Fruit fly (Drosophila melanogaster): ENCODE data around the gene Klp31E.

The Klp31E gene

DNA sequence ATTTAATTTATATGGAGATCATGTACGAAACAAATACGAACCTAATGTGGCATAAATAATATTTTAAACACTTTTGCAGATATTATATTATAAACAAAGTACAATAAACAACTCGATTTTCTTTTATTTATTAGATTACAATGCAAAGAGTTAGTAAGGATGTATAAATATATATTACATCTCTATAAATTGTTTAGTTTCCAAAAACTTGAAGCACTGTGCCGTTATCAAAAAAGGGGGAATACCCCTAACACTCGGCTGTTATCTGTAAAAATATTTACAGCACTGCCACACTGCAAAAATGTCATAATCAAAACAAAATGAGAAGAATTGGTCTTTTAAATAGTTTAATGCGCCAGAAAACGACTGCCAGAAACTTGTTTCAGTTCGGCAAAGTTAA is 14.7 kb downstream of the Klp31E start, which contains the start of gene CG5188 (continued):
- TF ChIP-seq ems (GFP tag; optimal IDR thresholded peaks at IDR 0.05) (no peak), Dll (GFP tag; IDR thresholded peaks at IDR 0.05; ENCODE audit: partially characterized antibody) (peak; percentile 35; the same call in 1 of the 4 replicates), CHES-1-like (GFP tag; optimal IDR thresholded peaks at IDR 0.05) (peak; percentile 20), twi (tag; optimal IDR thresholded peaks at IDR 0.05) (no peak), gce (GFP tag; IDR thresholded peaks at IDR 0.05) (0 out of 3 replicates have a peak, but pooled peaks have one; percentile 48), amos (GFP tag; IDR thresholded peaks at IDR 0.05; ENCODE audit: partially characterized antibody) (no peak; the same call in 1 of the 2 replicates), CG16815 (GFP tag; optimal IDR thresholded peaks at IDR 0.05) (no peak), corto (GFP tag; optimal IDR thresholded peaks at IDR 0.05) (no peak), CG6175 (GFP tag; IDR thresholded peaks at IDR 0.05) (no peak), odd (GFP tag; optimal IDR thresholded peaks at IDR 0.05) (no peak), CG15514 (GFP tag; optimal IDR thresholded peaks at IDR 0.05) (peak; percentile 44), trem (tag; optimal IDR thresholded peaks at IDR 0.05) (peak; percentile 55), Dek (tag; optimal IDR thresholded peaks at IDR 0.05) (peak; percentile 54), CG7987 (GFP tag; optimal IDR thresholded peaks at IDR 0.05) (no peak), CG13775 (GFP tag; optimal IDR thresholded peaks at IDR 0.05) (peak; percentile 29), Meics (GFP tag; optimal IDR thresholded peaks at IDR 0.05) (no peak), CG11695 (GFP tag; IDR thresholded peaks at IDR 0.05) (peak; percentile 66; the same call in 2 of the 3 replicates), tll (GFP tag; optimal IDR thresholded peaks at IDR 0.05) (no peak), CG6765 (GFP tag; optimal IDR thresholded peaks at IDR 0.05) (no peak), CG7271 (tag; optimal IDR thresholded peaks at IDR 0.05) (peak; percentile 20), CG15696 (tag; optimal IDR thresholded peaks at IDR 0.05) (peak; percentile 17), CG3726 (GFP tag; IDR thresholded peaks at IDR 0.05) (0 out of 3 replicates have a peak, but pooled peaks have one; percentile 35), ken (GFP tag; IDR thresholded peaks at IDR 0.05) (peak; percentile 27; the same call in 1 of the 3 replicates), D19A (tag; optimal IDR thresholded peaks at IDR 0.05) (no peak), CG17829 (tag; optimal IDR thresholded peaks at IDR 0.05) (peak; percentile 68), HLHmδ (GFP tag; optimal IDR thresholded peaks at IDR 0.05) (no peak), en (GFP tag; optimal IDR thresholded peaks at IDR 0.05) (no peak), pzg (GFP tag; optimal IDR thresholded peaks at IDR 0.05) (peak; percentile 40), tin (GFP tag; optimal IDR thresholded peaks at IDR 0.05) (peak; percentile 56), Lim3 (GFP tag; IDR thresholded peaks at IDR 0.05) (no peak), al (GFP tag; IDR thresholded peaks at IDR 0.05) (0 out of 2 replicates have a peak, but pooled peaks have one; percentile 31), tx (GFP tag; optimal IDR thresholded peaks at IDR 0.05) (no peak)

DNA sequence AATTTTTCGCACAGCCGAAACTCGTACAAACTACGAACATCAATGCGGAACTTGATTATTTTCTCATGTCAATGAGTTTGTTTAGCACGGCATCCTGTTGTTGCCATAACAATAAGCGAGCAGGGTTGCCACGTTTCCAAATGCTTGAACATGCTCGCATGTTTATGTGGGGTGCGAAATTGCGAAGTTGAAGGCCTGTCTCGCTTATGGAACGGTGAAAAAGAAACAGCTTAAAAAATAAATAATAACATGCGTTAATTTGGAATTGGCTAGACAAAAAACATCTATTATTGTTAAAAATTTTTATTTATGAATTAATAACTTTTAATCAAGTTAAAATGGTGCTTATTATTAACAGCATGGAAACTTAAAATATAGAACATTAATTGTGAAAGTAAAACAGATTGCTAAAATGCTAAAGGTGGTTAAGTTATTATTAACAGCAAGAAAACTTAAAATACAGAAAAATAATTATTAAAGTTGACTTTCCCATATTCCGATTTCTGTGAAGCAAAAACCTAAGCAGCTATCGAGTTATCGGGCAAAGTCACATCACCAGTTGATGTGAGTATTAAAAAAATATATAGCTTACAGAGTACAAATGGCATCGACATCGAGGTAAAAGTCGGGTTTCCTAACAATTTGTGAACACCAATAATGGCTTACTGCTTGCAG is 17.1 kb downstream of the Klp31E start, which contains the start of the genes Bug22 and TfIIB:
Bug22 (minus strand) TSS at position 117 of the 675 bp plus-strand sequence.
TfIIB (plus strand) TSS at position 537 of the 675 bp plus-strand sequence.
- TF ChIP-seq Adf1 (GFP tag; IDR thresholded peaks at IDR 0.05): peak; percentile 30; the same call in 1 of the 2 replicates
- TF ChIP-seq kah (GFP tag; optimal IDR thresholded peaks at IDR 0.05): no peak
- peak; percentile 73 for TF ChIP-seq grau (tag; optimal IDR thresholded peaks at IDR 0.05)
- TF ChIP-seq gem (tag; optimal IDR thresholded peaks at IDR 0.05): peak; percentile 85
- peak; percentile 83 for TF ChIP-seq CG8924 (tag; optimal IDR thresholded peaks at IDR 0.05)
- peak; percentile 27 for TF ChIP-seq CG8089 (GFP tag; optimal IDR thresholded peaks at IDR 0.05)
- peak; percentile 77 for TF ChIP-seq CG13775 (GFP tag; optimal IDR thresholded peaks at IDR 0.05)
- TF ChIP-seq eve (GFP tag; optimal IDR thresholded peaks at IDR 0.05): no peak
- TF ChIP-seq psq (GFP tag; optimal IDR thresholded peaks at IDR 0.05): peak; percentile 39
- peak; percentile 41; the same call in 1 of the 2 replicates for TF ChIP-seq esg (GFP tag; conservative IDR thresholded peaks at IDR 0.05)
- TF ChIP-seq al (GFP tag; IDR thresholded peaks at IDR 0.05): no peak
- TF ChIP-seq CG12236 (GFP tag; optimal IDR thresholded peaks at IDR 0.05): peak; percentile 41
- peak; percentile 17 for TF ChIP-seq salm (tag; optimal IDR thresholded peaks at IDR 0.05)
- TF ChIP-seq CHES-1-like (GFP tag; optimal IDR thresholded peaks at IDR 0.05): peak; percentile 81
- TF ChIP-seq lmd (GFP tag; IDR thresholded peaks at IDR 0.05): no peak; the same call in 1 of the 2 replicates
- peak; percentile 62 for TF ChIP-seq CG13296 (GFP tag; optimal IDR thresholded peaks at IDR 0.05)
- TF ChIP-seq Side (GFP tag; optimal IDR thresholded peaks at IDR 0.05): peak; percentile 37
- peak; percentile 61 for TF ChIP-seq ttk (GFP tag; IDR thresholded peaks at IDR 0.05)
- no peak for TF ChIP-seq en (GFP tag; optimal IDR thresholded peaks at IDR 0.05)
- peak; percentile 76 for TF ChIP-seq B-H2 (GFP tag; optimal IDR thresholded peaks at IDR 0.05)
- 0 out of 3 replicates have a peak, but pooled peaks have one; percentile 33 for TF ChIP-seq HLH4C (GFP tag; IDR thresholded peaks at IDR 0.05; ENCODE audit: partially characterized antibody)

Data from whole organism, embryonic.